Fruit fly (Drosophila melanogaster): Measurements from ENCODE around the gene tara.
A peak's percentile ranks its signal among the peaks of the same experiment; 100 is the strongest.

Gene tara

DNA sequence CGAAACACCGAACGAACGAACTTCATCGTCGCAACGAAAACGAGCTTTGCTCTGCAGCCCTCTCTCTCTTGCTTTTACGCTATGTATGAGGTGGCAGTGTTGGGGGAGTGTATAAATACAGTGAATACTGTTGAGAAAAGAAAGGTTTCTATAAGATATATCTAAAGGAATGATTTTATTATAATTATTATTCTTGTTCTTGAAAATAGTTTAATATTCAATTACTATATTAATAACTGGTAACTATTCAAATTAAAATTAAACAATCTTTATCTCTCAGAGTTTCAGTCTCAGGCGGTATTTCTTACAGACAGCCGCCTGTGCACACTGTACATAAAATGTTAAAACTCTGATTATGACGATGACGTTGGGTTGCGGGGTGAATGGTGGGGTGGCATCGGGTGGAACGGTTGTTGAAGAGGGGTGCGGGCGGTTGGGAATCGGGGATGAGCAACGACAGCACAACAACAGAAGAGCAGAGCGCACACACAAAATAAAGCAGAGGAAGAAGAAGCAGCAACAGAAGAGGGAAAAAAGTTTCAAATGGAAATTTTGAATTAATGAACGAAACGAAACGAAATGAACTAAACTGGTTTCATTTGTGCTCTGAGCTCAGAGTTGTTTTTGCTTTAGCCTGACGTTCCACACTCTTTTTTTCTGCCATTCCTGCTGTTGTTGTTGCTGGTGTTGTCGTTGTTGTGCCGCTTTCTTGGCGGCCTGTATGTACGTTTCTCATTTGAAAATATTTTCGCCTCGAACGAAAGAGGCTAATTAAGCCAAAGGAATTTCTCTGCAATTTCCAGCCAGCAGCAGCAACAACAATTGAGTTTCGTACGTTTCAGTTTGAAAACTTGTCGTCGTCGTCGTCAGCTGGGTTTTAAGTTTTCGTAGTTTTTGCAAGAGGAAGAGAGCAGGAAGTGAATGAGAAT is 11.5 kb downstream of the tara start (continued):
- no peak for TF ChIP-seq dati (GFP tag; IDR thresholded peaks at IDR 0.05)
- TF ChIP-seq trh (GFP tag; optimal IDR thresholded peaks at IDR 0.05), result peak; percentile 94
- TF ChIP-seq Hr78 (GFP tag; optimal IDR thresholded peaks at IDR 0.05), result peak in 1 of 2 experiments; percentile 92
- peak; percentile 89 for TF ChIP-seq CG10462 (GFP tag; optimal IDR thresholded peaks at IDR 0.05)
- TF ChIP-seq CG10979 (tag; optimal IDR thresholded peaks at IDR 0.05), result peak; percentile 98
- TF ChIP-seq CG15601 (tag; optimal IDR thresholded peaks at IDR 0.05), result peak; percentile 98
- peak; percentile 90 for TF ChIP-seq CG4707 (GFP tag; optimal IDR thresholded peaks at IDR 0.05)
- TF ChIP-seq CTCF (GFP tag; optimal IDR thresholded peaks at IDR 0.05), result peak; percentile 60
- peak; percentile 99 for TF ChIP-seq Dek (tag; optimal IDR thresholded peaks at IDR 0.05)
- peak; percentile 82 for TF ChIP-seq CHES-1-like (GFP tag; optimal IDR thresholded peaks at IDR 0.05)
- peak; percentile 97 for TF ChIP-seq CG10209 (GFP tag; optimal IDR thresholded peaks at IDR 0.05)
- no peak for TF ChIP-seq Scr (GFP tag; IDR thresholded peaks at IDR 0.05; ENCODE audit: partially characterized antibody)
- no peak for TF ChIP-seq Poxn (GFP tag; IDR thresholded peaks at IDR 0.05)
- TF ChIP-seq CG2202 (tag; optimal IDR thresholded peaks at IDR 0.05), result peak; percentile 97
- no peak for TF ChIP-seq Ptx1 (GFP tag; IDR thresholded peaks at IDR 0.05)
- peak; percentile 96 for TF ChIP-seq salm (tag; optimal IDR thresholded peaks at IDR 0.05)
- TF ChIP-seq Dfd (GFP tag; optimal IDR thresholded peaks at IDR 0.05), result no peak
- TF ChIP-seq CG12299 (tag; optimal IDR thresholded peaks at IDR 0.05), result peak; percentile 98
- TF ChIP-seq sna (GFP tag; IDR thresholded peaks at IDR 0.05; ENCODE audit: partially characterized antibody), result no peak
- peak; percentile 100 for TF ChIP-seq grau (tag; optimal IDR thresholded peaks at IDR 0.05)
- TF ChIP-seq lbe (GFP tag; optimal IDR thresholded peaks at IDR 0.05), result peak; percentile 95
- TF ChIP-seq cato (GFP tag; optimal IDR thresholded peaks at IDR 0.05; ENCODE audit: borderline replicate concordance), result peak; percentile 94
- TF ChIP-seq shn (GFP tag; optimal IDR thresholded peaks at IDR 0.05), result peak; percentile 71
- no peak for TF ChIP-seq peb (GFP tag; IDR thresholded peaks at IDR 0.05)
- TF ChIP-seq pan (optimal IDR thresholded peaks at IDR 0.05), result no peak
- TF ChIP-seq pan (GFP tag; optimal IDR thresholded peaks at IDR 0.05 in 1 of 2, IDR thresholded peaks at IDR 0.05 in 1 of 2), result no peak
- no peak for TF ChIP-seq zf30C (GFP tag; optimal IDR thresholded peaks at IDR 0.05)
- peak; percentile 61 for TF ChIP-seq CG9876 (GFP tag; optimal IDR thresholded peaks at IDR 0.05)
- peak; percentile 92 for TF ChIP-seq CG34376 (GFP tag; optimal IDR thresholded peaks at IDR 0.05)
- TF ChIP-seq lov (optimal IDR thresholded peaks at IDR 0.05), result no peak
- no peak for TF ChIP-seq lov (GFP tag; IDR thresholded peaks at IDR 0.05)
- peak; percentile 10 for TF ChIP-seq luna (GFP tag; optimal IDR thresholded peaks at IDR 0.05)
- TF ChIP-seq Bteb2 (GFP tag; optimal IDR thresholded peaks at IDR 0.05), result peak; percentile 51
- peak; percentile 89 for TF ChIP-seq Nf-YB (GFP tag; optimal IDR thresholded peaks at IDR 0.05)
- peak; percentile 84 for TF ChIP-seq Hsf (GFP tag; optimal IDR thresholded peaks at IDR 0.05)
- TF ChIP-seq CG14710 (tag; optimal IDR thresholded peaks at IDR 0.05), result peak; percentile 97
- peak; percentile 97 for TF ChIP-seq D19A (tag; optimal IDR thresholded peaks at IDR 0.05)
- TF ChIP-seq wdn (GFP tag; IDR thresholded peaks at IDR 0.05), result no peak
- peak; percentile 98 for TF ChIP-seq CG6765 (GFP tag; optimal IDR thresholded peaks at IDR 0.05)
- TF ChIP-seq fd3F (GFP tag; optimal IDR thresholded peaks at IDR 0.05), result peak; percentile 97
- peak; percentile 99 for TF ChIP-seq CoRest (tag; optimal IDR thresholded peaks at IDR 0.05)
- TF ChIP-seq pros (GFP tag; optimal IDR thresholded peaks at IDR 0.05), result peak; percentile 86
- no peak for TF ChIP-seq CG1832 (GFP tag; optimal IDR thresholded peaks at IDR 0.05)
- peak; percentile 98 for TF ChIP-seq CG7556 (GFP tag; optimal IDR thresholded peaks at IDR 0.05)
- no peak for TF ChIP-seq mld (GFP tag; IDR thresholded peaks at IDR 0.05; ENCODE audit: partially characterized antibody)
- TF ChIP-seq CG12155 (GFP tag; optimal IDR thresholded peaks at IDR 0.05), result peak; percentile 95
- peak; percentile 99 for TF ChIP-seq CG12391 (tag; optimal IDR thresholded peaks at IDR 0.05)
- TF ChIP-seq CG6272 (GFP tag; IDR thresholded peaks at IDR 0.05), result peak; percentile 97
- no peak for TF ChIP-seq Doc3 (GFP tag; IDR thresholded peaks at IDR 0.05; ENCODE audit: partially characterized antibody)
